Fruit fly (Drosophila melanogaster) S2 (cell line): ENCODE measurements around the gene CG42514.

Experiments
- CG8478 ChIP-seq: fragments of >200 bp; optimal IDR thresholded peaks from 2 replicates; lab custom pipeline; 2018
- CTCF ChIP-seq, 2 experiments: fragments of >200 bp; optimal IDR thresholded peaks; 2 replicates each; lab custom pipeline; 2018

Gene CG42514

DNA sequence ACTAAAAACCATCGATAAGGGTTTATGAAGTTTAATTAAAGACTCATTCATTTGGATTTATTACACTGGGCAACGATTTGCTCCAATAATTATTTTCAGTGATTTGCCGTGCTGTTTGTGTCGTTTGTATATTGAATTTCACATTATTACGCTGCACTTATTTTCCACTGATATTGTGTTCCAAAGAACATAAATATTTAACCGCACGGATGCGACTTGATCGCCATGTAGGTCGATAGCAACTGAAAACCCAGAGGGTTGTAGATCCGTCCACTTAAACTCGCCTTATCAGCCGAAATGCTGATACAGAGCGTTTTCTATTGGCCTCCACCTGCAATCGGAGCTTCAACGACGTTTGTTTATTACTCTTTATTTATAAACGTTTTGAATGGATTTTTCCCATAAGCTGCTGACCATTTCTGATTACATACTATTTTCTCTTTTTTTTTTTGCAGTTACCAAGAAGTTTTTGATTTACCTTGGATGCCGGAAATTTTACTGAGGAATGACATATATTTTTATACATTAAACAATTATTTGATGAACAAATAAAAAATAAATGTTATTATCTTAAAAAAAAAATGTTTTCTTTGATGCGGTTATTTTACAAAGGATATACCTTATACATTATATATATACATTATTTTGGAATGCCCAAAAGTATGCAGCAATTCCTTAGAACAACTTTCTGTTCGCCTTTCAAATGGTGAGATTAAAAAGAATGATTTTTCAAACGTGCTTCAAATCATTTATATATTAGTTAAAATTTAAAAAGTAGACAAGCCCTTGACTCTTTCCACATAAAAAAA, at the start of gene CG42514:
CG42514 (minus strand) TSS at position 248 of the 809 bp plus-strand sequence.
- no peak for TF ChIP-seq CG8478 (lab: Kevin White, UChicago)
- no peak for TF ChIP-seq CTCF (optimal IDR thresholded peaks at IDR 0.05; lab: Kevin White, UChicago)

DNA sequence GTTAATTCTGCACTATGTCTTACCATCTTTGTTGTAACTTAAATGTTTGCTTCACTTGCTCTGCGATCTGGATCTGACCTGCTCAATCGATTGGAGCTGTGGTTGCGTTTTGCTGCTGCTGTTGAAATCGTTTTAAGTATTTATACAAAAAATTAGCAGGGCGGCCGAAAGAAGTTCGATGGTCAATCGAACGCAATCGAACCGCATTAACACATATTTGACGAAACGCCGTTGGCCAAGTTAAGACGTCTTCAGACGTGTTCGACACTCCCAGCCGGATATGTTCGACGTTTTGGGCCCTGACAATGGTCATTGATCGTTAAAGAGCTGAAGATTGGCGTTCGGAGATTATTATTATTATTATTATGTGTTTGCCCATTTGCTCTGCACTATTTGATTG, 49.5 kb upstream of the CG42514 start, which contains the start of gene CG13033:
CG13033 (minus strand) TSS at position 118 of the 400 bp plus-strand sequence.
- TF ChIP-seq CG8478 (lab: Kevin White, UChicago) (no peak), CTCF (optimal IDR thresholded peaks at IDR 0.05; lab: Kevin White, UChicago) (no peak)

DNA sequence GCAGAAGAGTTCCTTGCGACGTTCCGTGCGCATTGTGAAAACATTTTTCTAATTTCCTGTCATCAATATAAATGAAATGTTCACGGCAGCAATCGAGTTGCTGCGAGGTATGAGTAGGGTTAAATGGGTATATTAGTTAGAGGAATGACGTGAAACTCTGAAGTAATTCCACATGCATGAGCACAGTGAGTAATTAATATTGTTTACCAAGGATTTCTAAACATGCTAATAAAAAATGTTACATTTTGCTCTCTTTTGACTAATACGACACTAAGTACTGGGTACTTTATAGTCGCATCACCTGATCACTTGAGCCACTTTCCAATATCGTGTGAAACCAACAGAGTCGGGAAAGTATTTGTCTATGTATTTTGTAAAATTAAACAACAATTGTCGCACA, 48.2 kb upstream of the CG42514 start:
- TF ChIP-seq CTCF (optimal IDR thresholded peaks at IDR 0.05; lab: Kevin White, UChicago) (no peak), CG8478 (lab: Kevin White, UChicago) (no peak)

DNA sequence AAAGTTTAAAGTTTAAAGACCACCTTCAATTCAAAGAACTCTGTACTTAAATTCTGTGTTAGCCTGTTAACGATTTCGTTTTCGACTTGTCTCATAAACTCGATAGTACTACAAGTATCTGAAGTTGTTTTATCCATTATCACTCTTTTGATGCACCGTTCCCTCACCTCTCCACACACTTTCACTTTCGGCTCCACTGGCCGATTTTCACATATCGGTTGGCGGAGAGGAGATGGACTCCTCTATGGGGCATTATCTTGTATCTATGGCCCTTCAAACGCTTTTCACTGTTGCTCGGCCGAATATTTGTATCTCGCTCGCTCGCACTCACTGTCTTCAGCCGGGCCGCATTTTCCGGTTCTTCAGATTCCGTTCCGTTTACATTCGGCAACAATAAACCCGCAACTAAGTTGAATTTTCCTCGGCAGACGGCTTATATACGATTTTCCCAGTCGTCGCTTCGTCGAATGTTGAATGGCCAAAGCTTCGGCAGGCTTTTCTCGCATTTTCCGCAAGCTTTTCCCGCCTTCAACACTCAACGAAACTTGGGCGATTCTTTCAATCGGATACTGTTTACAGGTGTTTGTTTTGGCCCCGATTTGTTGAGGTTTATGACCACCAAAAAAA, 47.1 kb upstream of the CG42514 start, which contains the start of gene CG43373:
CG43373 (minus strand) TSS at position 373 of the 627 bp plus-strand sequence.
- TF ChIP-seq CTCF (optimal IDR thresholded peaks at IDR 0.05; lab: Kevin White, UChicago), result no peak
- no peak for TF ChIP-seq CG8478 (lab: Kevin White, UChicago)

DNA sequence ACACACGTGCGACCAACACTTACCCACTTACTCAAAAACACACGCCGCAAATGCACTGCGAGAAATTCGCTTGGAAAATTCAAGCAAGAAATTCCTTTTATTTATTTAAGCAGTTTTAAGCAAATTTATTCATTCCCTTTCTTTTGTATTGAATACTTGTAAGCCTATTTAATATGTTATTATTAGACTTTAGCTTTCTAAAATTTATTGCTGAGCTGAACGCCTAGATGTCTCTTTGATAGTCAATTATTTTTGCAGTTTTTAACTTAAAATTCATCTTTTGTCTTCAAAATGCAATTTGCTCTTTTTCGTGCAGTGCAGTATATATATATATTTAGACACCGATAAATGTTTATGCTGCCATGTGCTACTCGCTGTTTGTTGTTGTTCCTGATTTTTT, 37.9 kb upstream of the CG42514 start:
- TF ChIP-seq CG8478 (lab: Kevin White, UChicago), result no peak
- no peak for TF ChIP-seq CTCF (optimal IDR thresholded peaks at IDR 0.05; lab: Kevin White, UChicago)

DNA sequence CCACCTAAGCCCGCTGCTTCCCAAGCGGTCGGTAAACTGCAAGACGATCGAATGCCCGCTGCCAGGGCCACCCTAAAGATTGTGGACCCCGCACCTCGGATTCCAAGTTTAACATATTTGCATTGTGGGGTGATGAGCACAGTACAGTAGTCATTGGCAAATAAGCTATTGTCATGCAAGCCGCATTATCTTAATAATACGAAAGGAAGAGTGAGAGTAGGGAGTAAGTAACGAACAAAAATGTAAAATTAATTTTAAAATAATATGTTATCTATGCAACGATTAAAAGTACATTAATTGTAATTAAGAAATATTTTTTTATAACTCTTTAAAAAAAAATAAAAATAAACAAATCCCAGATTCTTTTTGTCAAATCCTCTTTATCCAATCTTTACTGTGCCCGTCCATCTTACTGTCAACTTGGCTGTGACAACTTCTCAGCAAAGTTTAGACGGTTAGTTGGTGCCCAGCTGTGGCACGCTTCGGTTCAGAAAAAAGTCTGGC, 1.2 kb upstream of the CG42514 start, which contains the start of gene st:
st (plus strand) TSS at position 454 of the 504 bp plus-strand sequence.
- TF ChIP-seq CG8478 (lab: Kevin White, UChicago), result no peak
- TF ChIP-seq CTCF (optimal IDR thresholded peaks at IDR 0.05; lab: Kevin White, UChicago), result no peak

DNA sequence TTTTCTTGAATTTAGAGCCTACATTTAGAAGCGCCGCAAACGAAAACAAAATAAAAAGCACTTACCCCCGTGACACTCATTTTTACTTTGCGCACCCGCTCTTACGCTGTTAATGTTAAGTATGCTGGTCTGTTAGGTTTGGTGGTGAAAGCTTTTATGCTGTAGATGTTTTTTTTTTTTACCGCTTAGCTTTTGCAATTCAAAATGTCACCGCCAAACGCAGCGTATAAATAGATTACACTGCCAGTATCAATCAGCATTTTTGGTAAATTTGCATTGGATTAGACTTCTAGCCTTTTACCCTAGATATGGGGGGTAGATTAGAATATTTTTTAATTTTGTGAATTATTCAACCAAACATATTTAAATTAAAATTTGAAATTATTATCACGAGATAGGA, 801 bp downstream of the CG42514 start:
- no peak for TF ChIP-seq CTCF (optimal IDR thresholded peaks at IDR 0.05; lab: Kevin White, UChicago)
- no peak for TF ChIP-seq CG8478 (lab: Kevin White, UChicago)

DNA sequence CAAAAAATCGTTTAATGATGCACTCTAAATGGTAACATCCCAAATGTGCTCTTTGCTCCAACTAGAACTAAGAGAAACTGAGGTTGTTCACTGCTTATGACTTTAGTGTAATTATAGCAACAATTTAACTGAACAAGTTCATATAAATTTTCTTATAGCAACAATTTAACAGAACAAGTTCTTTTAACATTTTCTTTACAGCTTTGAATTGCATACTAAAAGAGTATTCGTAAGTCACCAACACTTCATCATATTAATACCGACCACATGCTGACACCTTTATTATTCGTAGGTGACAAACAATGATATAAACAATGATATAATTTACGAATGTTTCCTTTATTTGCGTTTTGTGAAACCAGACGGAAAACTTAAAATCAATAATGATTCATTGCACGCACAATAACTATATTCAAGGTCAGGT, 1.4 kb downstream of the CG42514 start:
- no peak for TF ChIP-seq CTCF (optimal IDR thresholded peaks at IDR 0.05; lab: Kevin White, UChicago)
- no peak for TF ChIP-seq CG8478 (lab: Kevin White, UChicago)

DNA sequence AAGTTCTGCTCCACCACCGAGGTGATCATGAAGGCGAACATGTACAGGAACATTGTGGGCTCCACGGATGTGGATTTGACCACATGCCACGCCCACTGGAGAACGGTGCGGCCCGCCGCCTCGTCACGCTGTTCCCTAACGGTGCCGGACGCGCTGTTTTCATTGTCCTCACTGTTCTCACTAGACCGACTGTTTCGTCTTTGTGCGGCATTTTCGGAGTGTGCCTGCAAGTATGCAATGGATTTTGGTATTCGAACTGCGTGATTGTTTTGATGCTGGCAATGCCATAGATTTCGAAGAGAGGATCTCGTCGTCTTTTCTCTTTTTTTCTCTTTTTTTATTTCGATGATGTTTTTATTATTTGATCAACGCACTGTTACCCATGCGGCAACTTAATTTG, 2.3 kb downstream of the CG42514 start:
- TF ChIP-seq CTCF (optimal IDR thresholded peaks at IDR 0.05; lab: Kevin White, UChicago) (peak; percentile 14), CG8478 (lab: Kevin White, UChicago) (no peak)

DNA sequence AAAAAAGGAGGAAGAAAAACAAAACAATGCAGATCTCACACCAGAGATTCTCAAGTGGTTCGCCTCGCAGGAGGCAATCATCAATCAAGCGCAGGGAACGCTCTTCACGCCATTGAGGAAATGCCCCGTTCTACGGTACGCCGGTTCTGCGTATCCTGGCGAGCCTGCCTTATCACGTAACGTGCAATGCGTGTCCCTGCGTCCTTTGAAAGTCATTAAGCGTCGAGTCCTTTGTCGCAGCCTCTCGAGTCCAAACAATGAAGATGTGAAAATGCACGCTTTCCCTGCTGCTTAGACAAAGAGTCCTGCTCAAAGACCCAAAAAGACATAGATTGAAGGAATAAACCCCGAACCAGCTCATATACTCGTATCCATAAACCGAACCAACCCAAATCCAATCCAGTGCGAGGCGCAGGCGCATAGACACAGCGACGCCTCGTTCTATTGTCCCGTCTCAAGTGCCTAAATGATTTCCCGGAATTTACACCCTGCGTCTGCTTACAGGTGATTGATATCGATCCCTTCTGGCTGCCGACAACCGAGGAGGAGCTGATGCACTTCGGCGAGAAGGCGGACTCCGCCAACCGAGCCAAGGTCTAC, 4.9 kb downstream of the CG42514 start:
- TF ChIP-seq CG8478 (lab: Kevin White, UChicago) (no peak), CTCF (optimal IDR thresholded peaks at IDR 0.05; lab: Kevin White, UChicago) (no peak)

DNA sequence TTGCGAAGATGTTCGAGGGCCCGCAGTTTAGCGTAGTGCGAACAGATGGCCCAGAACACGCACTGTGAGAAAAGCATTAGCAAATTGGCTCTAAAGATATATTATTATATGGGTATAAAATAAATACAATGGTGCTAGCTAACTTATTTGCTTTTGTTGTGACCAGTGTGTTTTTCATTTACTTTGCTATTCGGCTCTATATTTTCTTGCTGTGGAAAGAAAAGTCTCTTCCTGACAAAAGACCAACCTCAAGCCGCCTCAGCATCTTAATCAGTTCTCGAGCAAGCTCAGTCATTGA, 5.5 kb downstream of the CG42514 start:
- no peak for TF ChIP-seq CTCF (optimal IDR thresholded peaks at IDR 0.05; lab: Kevin White, UChicago)
- no peak for TF ChIP-seq CG8478 (lab: Kevin White, UChicago)

DNA sequence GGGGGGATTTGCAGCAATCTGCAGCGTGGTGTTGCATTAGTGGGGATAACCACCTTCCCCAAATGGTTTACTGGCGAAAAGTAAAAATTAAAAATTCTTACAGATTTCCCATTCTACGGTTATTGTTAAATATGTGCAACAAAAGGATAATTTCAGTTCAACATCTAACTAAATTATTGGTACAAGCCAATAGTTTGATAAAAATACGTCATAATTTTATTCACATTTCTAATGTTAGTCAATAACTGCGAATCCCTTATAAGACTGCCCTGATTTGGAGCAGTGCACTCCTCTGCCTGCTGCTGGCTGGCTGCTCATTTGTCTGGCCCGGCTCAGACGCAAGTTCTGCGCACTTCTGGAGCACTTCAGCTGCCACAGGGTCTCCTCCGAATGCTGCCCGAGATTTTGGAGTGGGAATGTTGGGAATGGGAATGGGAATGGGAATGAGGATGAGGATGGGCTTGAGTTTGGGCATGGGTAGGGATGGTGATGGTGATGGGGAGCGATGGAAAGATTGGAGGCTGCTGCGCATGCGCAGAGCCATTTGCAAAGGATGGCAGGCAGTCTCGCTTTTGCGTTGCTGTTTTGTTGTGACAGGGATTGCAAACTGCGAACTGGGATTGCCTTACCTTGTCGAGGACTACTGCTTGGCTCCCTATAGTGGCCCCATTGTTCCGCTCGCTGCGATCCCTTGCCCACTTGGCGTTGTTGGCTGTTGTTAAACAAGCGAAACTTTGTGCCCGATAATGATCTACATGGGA, 6.0 kb downstream of the CG42514 start:
- TF ChIP-seq CG8478 (lab: Kevin White, UChicago) (no peak), CTCF (optimal IDR thresholded peaks at IDR 0.05; lab: Kevin White, UChicago) (no peak)

DNA sequence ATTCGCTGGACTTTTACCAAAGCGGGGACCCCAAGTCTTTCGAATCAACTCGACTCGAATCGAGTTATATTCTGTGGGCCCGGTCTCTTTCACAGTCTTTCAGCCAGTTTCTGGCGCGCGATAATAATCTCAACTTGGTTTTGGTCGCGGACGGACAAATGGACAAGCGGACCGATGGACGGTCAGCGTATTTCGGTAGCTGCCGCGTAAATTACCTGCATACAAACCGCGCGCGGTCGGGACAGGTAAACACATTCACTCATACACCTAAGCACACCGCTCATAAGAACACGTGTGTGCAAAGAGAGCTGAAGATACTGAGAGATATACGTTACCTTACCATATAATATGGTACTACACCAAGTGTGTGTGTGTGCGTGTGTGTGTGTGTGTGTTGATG, 6.8 kb downstream of the CG42514 start:
- TF ChIP-seq CG8478 (lab: Kevin White, UChicago), result no peak
- TF ChIP-seq CTCF (optimal IDR thresholded peaks at IDR 0.05; lab: Kevin White, UChicago), result no peak
